Fruit fly (Drosophila melanogaster) whole organism, embryonic: ENCODE results near the gene Mul1.
A peak's percentile ranks its signal among the peaks of the same experiment; 100 is the strongest.

ENCODE experiments used
- CG1024 ChIP-seq: fragments of 200-800 bp; sonication (Bioruptor generic); IDR thresholded peaks from 2 replicates; pipeline ENCODE4 v1.3.6; 2022; ENCODE audit warnings: missing biosample characterization, missing genetic modification characterization
- CG10366 ChIP-seq: fragments of 200-800 bp; sonication (Bioruptor generic); IDR thresholded peaks from 2 replicates; pipeline ENCODE4 v1.3.6; 2022; ENCODE audit warnings: missing biosample characterization, missing genetic modification characterization
- CG10959 ChIP-seq: fragments of 200-800 bp; sonication (Bioruptor generic); IDR thresholded peaks from 2 replicates; pipeline ENCODE4 v1.3.6; 2022; ENCODE audit warnings: missing biosample characterization, missing genetic modification characterization
- CG10979 ChIP-seq: fragments of 200-800 bp; sonication (Bioruptor generic); optimal IDR thresholded peaks from 2 replicates; lab custom pipeline; 2018; ENCODE audit warnings: missing biosample characterization, mild to moderate bottlenecking, missing genetic modification characterization, moderate library complexity
- CG11247 ChIP-seq: fragments of 200-800 bp; sonication (Bioruptor generic); IDR thresholded peaks from 2 replicates; pipeline ENCODE4 v1.3.6; 2022; ENCODE audit warnings: missing biosample characterization, missing genetic modification characterization
- CG12942 ChIP-seq: fragments of 200-800 bp; sonication (Bioruptor generic); optimal IDR thresholded peaks from 3 replicates; lab custom pipeline; 2016; ENCODE audit warnings: missing biosample characterization, missing genetic modification characterization
- CG13287 ChIP-seq: fragments of 200-800 bp; sonication (Bioruptor generic); IDR thresholded peaks from 2 replicates; pipeline ENCODE4 v1.3.6; 2022; ENCODE audit warnings: missing biosample characterization, missing genetic modification characterization; ENCODE audit not compliant: partially characterized antibody
- CG13296 ChIP-seq: fragments of 200-800 bp; sonication (Bioruptor generic); optimal IDR thresholded peaks from 3 replicates; lab custom pipeline; 2018; ENCODE audit warnings: missing biosample characterization, mild to moderate bottlenecking, missing genetic modification characterization
- CG17186 ChIP-seq: fragments of 200-800 bp; sonication (Bioruptor generic); optimal IDR thresholded peaks from 3 replicates; lab custom pipeline; 2017; ENCODE audit warnings: missing biosample characterization, missing genetic modification reagents, missing genetic modification characterization
- CG17361 ChIP-seq: fragments of 200-800 bp; sonication (Bioruptor generic); IDR thresholded peaks from 3 replicates; pipeline ENCODE4 v1.3.6; 2022; ENCODE audit warnings: missing biosample characterization, missing genetic modification characterization
- CG18476 ChIP-seq: fragments of 200-800 bp; sonication (Bioruptor generic); optimal IDR thresholded peaks from 2 replicates; lab custom pipeline; 2016; ENCODE audit warnings: missing biosample characterization, mild to moderate bottlenecking, missing genetic modification characterization
- CG2678 ChIP-seq: fragments of 200-800 bp; sonication (Bioruptor generic); optimal IDR thresholded peaks from 3 replicates; lab custom pipeline; 2019; ENCODE audit warnings: missing biosample characterization, mild to moderate bottlenecking, missing genetic modification characterization, moderate library complexity
- CG2712 ChIP-seq: fragments of 200-800 bp; optimal IDR thresholded peaks from 3 replicates; lab custom pipeline; 2019; ENCODE audit warnings: missing biosample characterization, mild to moderate bottlenecking, missing genetic modification characterization, moderate library complexity
- CG3407 ChIP-seq: fragments of 200-800 bp; sonication (Bioruptor generic); optimal IDR thresholded peaks from 2 replicates; lab custom pipeline; 2018; ENCODE audit warnings: missing biosample characterization, mild to moderate bottlenecking, missing genetic modification characterization
- CG4328 ChIP-seq: fragments of 200-800 bp; sonication (Bioruptor generic); optimal IDR thresholded peaks from 3 replicates; lab custom pipeline; 2017; ENCODE audit warnings: missing biosample characterization, missing genetic modification reagents, missing genetic modification characterization
- CG4617 ChIP-seq: fragments of 200-800 bp; sonication (Bioruptor generic); optimal IDR thresholded peaks from 3 replicates; lab custom pipeline; 2016; ENCODE audit warnings: missing biosample characterization, missing genetic modification characterization, borderline replicate concordance
- CG6813 ChIP-seq: fragments of 200-800 bp; sonication (Bioruptor generic); optimal IDR thresholded peaks from 2 replicates; lab custom pipeline; 2017; ENCODE audit warnings: missing biosample characterization, missing genetic modification characterization, mild to moderate bottlenecking, moderate library complexity, missing genetic modification reagents
- CG7556 ChIP-seq: fragments of 200-800 bp; sonication (Bioruptor generic); optimal IDR thresholded peaks from 2 replicates; lab custom pipeline; 2017; ENCODE audit warnings: missing biosample characterization, mild to moderate bottlenecking, missing genetic modification characterization
- CG8944 ChIP-seq: fragments of 200-800 bp; sonication (Bioruptor generic); optimal IDR thresholded peaks from 3 replicates; lab custom pipeline; 2016; ENCODE audit warnings: missing biosample characterization, missing genetic modification characterization
- CG9609 ChIP-seq: fragments of 200-800 bp; sonication (Bioruptor generic); optimal IDR thresholded peaks from 3 replicates; lab custom pipeline; 2016; ENCODE audit warnings: missing biosample characterization, missing genetic modification characterization
- CG9727 ChIP-seq: fragments of 200-800 bp; sonication (Bioruptor generic); optimal IDR thresholded peaks from 3 replicates; lab custom pipeline; 2017; ENCODE audit warnings: missing biosample characterization, mild to moderate bottlenecking, missing genetic modification characterization
- D ChIP-seq, 2 experiments: fragments of 200-800 bp in 1 of 2; fragments of >200 bp in 1 of 2; sonication (Bioruptor generic) in 1 of 2; optimal IDR thresholded peaks; 2 replicates in 1 of 2; 3 replicates in 1 of 2; lab custom pipeline; 2017; ENCODE audit warnings: mild to moderate bottlenecking in 1 of 2, missing biosample characterization in 1 of 2, missing genetic modification characterization in 1 of 2, missing genetic modification reagents in 1 of 2
- Eip74EF ChIP-seq, 2 experiments: fragments of 200-800 bp in 1 of 2; fragments of >200 bp in 1 of 2; sonication (Bioruptor generic) in 1 of 2; optimal IDR thresholded peaks; 2 replicates each; lab custom pipeline; 2017 to 2019; ENCODE audit warnings: missing biosample characterization in 2 of 2, missing genetic modification characterization in 2 of 2, mild to moderate bottlenecking in 1 of 2, moderate library complexity in 1 of 2
- Ets97D ChIP-seq: fragments of 200-800 bp; sonication (Bioruptor generic); optimal IDR thresholded peaks from 3 replicates; lab custom pipeline; 2016; ENCODE audit warnings: missing biosample characterization, missing genetic modification characterization
- Fer2 ChIP-seq: fragments of 200-800 bp; sonication (Bioruptor generic); optimal IDR thresholded peaks from 2 replicates; lab custom pipeline; 2018; ENCODE audit warnings: missing biosample characterization, mild to moderate bottlenecking, missing genetic modification characterization, moderate library complexity
- HLH54F ChIP-seq: fragments of 200-800 bp; sonication (Bioruptor generic); optimal IDR thresholded peaks from 3 replicates; lab custom pipeline; 2016; ENCODE audit warnings: missing biosample characterization, missing genetic modification characterization
- HmgD ChIP-seq: fragments of 200-800 bp; sonication (Bioruptor generic); optimal IDR thresholded peaks from 3 replicates; lab custom pipeline; 2016; ENCODE audit warnings: missing biosample characterization, missing genetic modification characterization
- Hr51 ChIP-seq, 2 experiments: fragments of 200-800 bp; sonication (Bioruptor generic); optimal IDR thresholded peaks; 2 replicates in 1 of 2; 3 replicates in 1 of 2; lab custom pipeline; 2016 to 2018; ENCODE audit warnings: missing biosample characterization in 2 of 2, missing genetic modification characterization in 2 of 2, mild to moderate bottlenecking in 1 of 2, moderate library complexity in 1 of 2
- Max ChIP-seq: fragments of 200-800 bp; sonication (Bioruptor generic); optimal IDR thresholded peaks from 2 replicates; lab custom pipeline; 2016; ENCODE audit warnings: missing biosample characterization, mild to moderate bottlenecking, missing genetic modification characterization
- Med ChIP-seq: fragments of 200-800 bp; sonication (Bioruptor generic); peaks from one replicate; lab custom pipeline; 2016; ENCODE audit warnings: missing biosample characterization, missing genetic modification characterization, mild to moderate bottlenecking, inconsistent platforms, moderate library complexity
- NC2α ChIP-seq: fragments of 200-800 bp; sonication (Bioruptor generic); optimal IDR thresholded peaks from 2 replicates; lab custom pipeline; 2016; ENCODE audit warnings: missing biosample characterization, missing genetic modification characterization
- Oli ChIP-seq: fragments of 200-800 bp; sonication (Bioruptor generic); optimal IDR thresholded peaks from 2 replicates; lab custom pipeline; 2018; ENCODE audit warnings: missing biosample characterization, mild to moderate bottlenecking, missing genetic modification characterization, moderate library complexity
- Stat92E ChIP-seq, 3 experiments: fragments of >200 bp in 2 of 3; fragments of 200-800 bp in 1 of 3; sonication (Bioruptor generic) in 1 of 3; optimal IDR thresholded peaks; 2 replicates each; lab custom pipeline; 2017 to 2019; ENCODE audit warnings: missing biosample characterization in 3 of 3, missing genetic modification characterization in 3 of 3, mild to moderate bottlenecking in 1 of 3, moderate library complexity in 1 of 3
- Xrp1 ChIP-seq: fragments of 200-800 bp; sonication (Bioruptor generic); IDR thresholded peaks from 2 replicates; pipeline ENCODE4 v1.3.6; 2022; ENCODE audit warnings: missing biosample characterization, missing genetic modification characterization
- cwo ChIP-seq: fragments of 200-800 bp; sonication (Bioruptor generic); optimal IDR thresholded peaks from 3 replicates; lab custom pipeline; 2017; ENCODE audit warnings: missing biosample characterization, missing genetic modification characterization, mild to moderate bottlenecking, moderate library complexity, missing genetic modification reagents
- disco-r ChIP-seq: fragments of 200-800 bp; sonication (Bioruptor generic); optimal IDR thresholded peaks from 2 replicates; lab custom pipeline; 2016; ENCODE audit warnings: missing biosample characterization, missing genetic modification characterization
- dmrt99B ChIP-seq: fragments of 200-800 bp; sonication (Bioruptor generic); optimal IDR thresholded peaks from 2 replicates; lab custom pipeline; 2018; ENCODE audit warnings: missing biosample characterization, mild to moderate bottlenecking, missing genetic modification characterization, moderate library complexity
- jing ChIP-seq: fragments of 200-800 bp; sonication (Bioruptor generic); optimal IDR thresholded peaks from 2 replicates; lab custom pipeline; 2018; ENCODE audit warnings: missing biosample characterization, mild to moderate bottlenecking, missing genetic modification characterization
- kah ChIP-seq: fragments of 200-800 bp; sonication (Bioruptor generic); optimal IDR thresholded peaks from 2 replicates; lab custom pipeline; 2018; ENCODE audit warnings: missing biosample characterization, mild to moderate bottlenecking, missing genetic modification characterization
- phol ChIP-seq: fragments of 200-800 bp; sonication (Bioruptor generic); optimal IDR thresholded peaks from 3 replicates; lab custom pipeline; 2018; ENCODE audit warnings: missing biosample characterization, mild to moderate bottlenecking, missing genetic modification characterization, moderate library complexity
- prd ChIP-seq, 3 experiments: fragments of >200 bp in 2 of 3; fragments of 200-800 bp in 1 of 3; sonication (Bioruptor generic) in 1 of 3; optimal IDR thresholded peaks in 2 of 3; IDR thresholded peaks in 1 of 3; 2 replicates in 2 of 3; 3 replicates in 1 of 3; pipeline versions ENCODE4 v1.3.6 to Lab custom; 2017 to 2022; ENCODE audit warnings: missing biosample characterization in 1 of 3, missing genetic modification characterization in 1 of 3
- row ChIP-seq: fragments of 200-800 bp; sonication (Bioruptor generic); IDR thresholded peaks from 3 replicates; pipeline ENCODE4 v1.3.6; 2022; ENCODE audit warnings: missing biosample characterization, missing genetic modification characterization
- scrt ChIP-seq: fragments of 200-800 bp; sonication (Bioruptor generic); optimal IDR thresholded peaks from 2 replicates; lab custom pipeline; 2018; ENCODE audit warnings: missing biosample characterization, mild to moderate bottlenecking, missing genetic modification characterization, moderate library complexity
- sim ChIP-seq: fragments of 200-800 bp; sonication (Bioruptor generic); IDR thresholded peaks from 2 replicates; pipeline ENCODE4 v1.3.6; 2022; ENCODE audit warnings: missing biosample characterization, missing genetic modification characterization
- ssp ChIP-seq: fragments of 200-800 bp; sonication (Bioruptor generic); IDR thresholded peaks from 2 replicates; pipeline ENCODE4 v1.3.6; 2022; ENCODE audit warnings: missing biosample characterization, missing genetic modification characterization
- tap ChIP-seq: fragments of 200-800 bp; optimal IDR thresholded peaks from 3 replicates; lab custom pipeline; 2019; ENCODE audit warnings: missing biosample characterization, mild to moderate bottlenecking, missing genetic modification characterization, moderate library complexity
- ttk ChIP-seq: fragments of 200-800 bp; sonication (Bioruptor generic); IDR thresholded peaks from 2 replicates; pipeline ENCODE4 v2.1.2; 2022; ENCODE audit warnings: missing biosample characterization, missing genetic modification characterization
- unpg ChIP-seq: fragments of 200-800 bp; sonication (Bioruptor generic); optimal IDR thresholded peaks from 3 replicates; lab custom pipeline; 2018; ENCODE audit warnings: missing biosample characterization, mild to moderate bottlenecking, missing genetic modification characterization, moderate library complexity

Gene Mul1

DNA sequence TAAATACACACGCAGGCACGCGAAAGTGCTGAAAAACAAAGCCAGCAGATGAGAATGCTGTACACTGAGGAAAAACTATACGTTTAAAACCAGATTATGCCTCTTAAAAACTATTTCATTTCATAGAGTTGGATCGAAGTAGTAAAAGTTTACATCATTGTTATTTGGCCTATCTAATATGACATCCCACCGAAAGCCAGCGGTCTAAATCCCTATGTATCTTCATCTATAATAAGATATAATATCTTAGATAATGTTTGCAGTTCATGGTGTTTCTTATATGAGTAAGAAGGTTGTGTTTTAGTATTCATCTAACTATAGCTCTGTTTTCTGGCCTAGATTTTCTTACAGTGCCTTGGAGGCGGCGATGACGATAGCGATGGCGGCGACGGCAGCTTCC, 11.1 kb upstream of the Mul1 start (continued):
- TF ChIP-seq Max (no peak), CG12942 (no peak), disco-r (no peak), tap (no peak), sim (GFP tag; lab: Robert Waterston, UW) (no peak), unpg (GFP tag; lab: Kevin White, UChicago) (peak; percentile 1), row (0 out of 3 replicates have a peak, but pooled peaks have one; percentile 35), NC2α (GFP tag; lab: Kevin White, UChicago) (no peak), HmgD (GFP tag; lab: Kevin White, UChicago) (no peak), kah (no peak), CG10366 (GFP tag; lab: Robert Waterston, UW) (no peak), CG10979 (peak; percentile 7), ssp (GFP tag; lab: Robert Waterston, UW) (no peak), jing (GFP tag; lab: Kevin White, UChicago) (no peak), HLH54F (GFP tag; lab: Kevin White, UChicago) (no peak), Oli (tag; lab: Kevin White, UChicago) (peak; percentile 24), CG11247 (GFP tag; lab: Robert Waterston, UW) (no peak), Med (GFP tag; lab: Kevin White, UChicago) (peak; percentile 12), CG13296 (GFP tag; lab: Kevin White, UChicago) (no peak), CG17361 (GFP tag; lab: Robert Waterston, UW) (peak; percentile 39; the same call in 1 of the 3 replicates), CG8944 (GFP tag; lab: Kevin White, UChicago) (no peak), scrt (GFP tag; lab: Kevin White, UChicago) (peak; percentile 70), CG4617 (GFP tag; lab: Kevin White, UChicago) (no peak), CG9727 (GFP tag; lab: Kevin White, UChicago) (peak; percentile 30), CG10959 (GFP tag; lab: Robert Waterston, UW) (no peak), CG13287 (GFP tag; lab: Robert Waterston, UW) (no peak), ttk (GFP tag; lab: Robert Waterston, UW) (no peak), dmrt99B (peak; percentile 53), Xrp1 (GFP tag; lab: Robert Waterston, UW) (peak; percentile 11; the same call in 1 of the 2 replicates), CG3407 (GFP tag; lab: Kevin White, UChicago) (no peak), Hr51 (GFP tag; optimal IDR thresholded peaks at IDR 0.05; lab: Kevin White, UChicago) (peak in 1 of 2 experiments; percentile 35), CG17186 (GFP tag; lab: Kevin White, UChicago) (no peak), CG6813 (GFP tag; lab: Kevin White, UChicago) (no peak), prd (optimal IDR thresholded peaks at IDR 0.05; lab: Kevin White, UChicago) (no peak), prd (GFP tag; IDR thresholded peaks at IDR 0.05; lab: Robert Waterston, UW) (0 out of 3 replicates have a peak, but pooled peaks have one; percentile 4), Eip74EF (GFP tag; optimal IDR thresholded peaks at IDR 0.05; lab: Kevin White, UChicago) (peak in 1 of 2 experiments; percentile 2), CG2678 (peak; percentile 65), CG4328 (GFP tag; lab: Kevin White, UChicago) (no peak), CG9609 (GFP tag; lab: Kevin White, UChicago) (no peak), Stat92E (GFP tag; optimal IDR thresholded peaks at IDR 0.05; lab: Kevin White, UChicago) (no peak), CG18476 (peak; percentile 6), cwo (peak; percentile 32), CG7556 (GFP tag; lab: Kevin White, UChicago) (peak; percentile 63), CG2712 (peak; percentile 22), phol (tag; lab: Kevin White, UChicago) (peak; percentile 30), D (optimal IDR thresholded peaks at IDR 0.05; lab: Kevin White, UChicago) (no peak), D (GFP tag; optimal IDR thresholded peaks at IDR 0.05; lab: Kevin White, UChicago) (no peak), Fer2 (tag; lab: Kevin White, UChicago) (no peak), Ets97D (GFP tag; lab: Kevin White, UChicago) (no peak), CG1024 (no peak)
